Worm (Caenorhabditis elegans) whole organism, L4 larva: ENCODE data around the gene ddl-1.

ENCODE experiments used
- F10B5.3 ChIP-seq: sonication (generic microtip); optimal IDR thresholded peaks from 2 replicates; lab custom pipeline; 2016; ENCODE audit warnings: mild to moderate bottlenecking, missing genetic modification characterization, missing compliant biosample characterization
- F44E2.7 ChIP-seq: fragments of 200-800 bp; sonication (Bioruptor generic); IDR thresholded peaks from 2 replicates; pipeline ENCODE4 v2.1.2; 2022; ENCODE audit warnings: missing genetic modification characterization, missing compliant biosample characterization
- R02D3.7 ChIP-seq: fragments of 150-350 bp; sonication (generic microtip); optimal IDR thresholded peaks from 3 replicates; lab custom pipeline; 2014; ENCODE audit warnings: missing biosample characterization, missing genetic modification characterization
- T20F7.1 ChIP-seq: fragments of 200-800 bp; sonication (Bioruptor generic); optimal IDR thresholded peaks from 2 replicates; lab custom pipeline; 2018; ENCODE audit warnings: mild to moderate bottlenecking, missing genetic modification characterization, missing compliant biosample characterization
- Y105C5A.15 ChIP-seq: fragments of 200-800 bp; sonication (Bioruptor generic); IDR thresholded peaks from 2 replicates; pipeline ENCODE4 v1.3.6; 2022; ENCODE audit warnings: missing genetic modification characterization, missing compliant biosample characterization
- aly-2 ChIP-seq: sonication (generic microtip); optimal IDR thresholded peaks from 2 replicates; lab custom pipeline; 2018; ENCODE audit warnings: missing biosample characterization, missing genetic modification characterization
- ama-1 ChIP-seq: fragments of 150-350 bp; optimal IDR thresholded peaks from 2 replicates; lab custom pipeline; 2014; ENCODE audit warnings: inconsistent platforms, mixed read lengths
- arid-1 ChIP-seq: fragments of 200-800 bp; sonication (Bioruptor generic); conservative IDR thresholded peaks from 2 replicates; pipeline ENCODE4 v1.3.6; 2022; ENCODE audit warnings: missing genetic modification reagents, missing genetic modification characterization, missing compliant biosample characterization
- ceh-28 ChIP-seq: fragments of 150-350 bp; optimal IDR thresholded peaks from 2 replicates; lab custom pipeline; 2014; ENCODE audit warnings: missing biosample characterization, missing genetic modification reagents, missing genetic modification characterization
- ceh-44 ChIP-seq: fragments of 200-800 bp; sonication (Bioruptor generic); IDR thresholded peaks from 2 replicates; pipeline ENCODE4 v1.3.6; 2022; ENCODE audit warnings: missing genetic modification reagents, missing genetic modification characterization, missing compliant biosample characterization
- ceh-62 ChIP-seq: sonication (generic microtip); optimal IDR thresholded peaks from 2 replicates; lab custom pipeline; 2017; ENCODE audit warnings: missing biosample characterization, missing genetic modification characterization
- daf-16 ChIP-seq, 3 experiments: sonication (generic microtip); optimal IDR thresholded peaks; 2 replicates each; lab custom pipeline; 2016 to 2017; ENCODE audit warnings: missing genetic modification characterization in 3 of 3, missing genetic modification reagents in 3 of 3, mild to moderate bottlenecking in 2 of 3, missing compliant biosample characterization in 2 of 3, missing biosample characterization in 1 of 3, moderate library complexity in 1 of 3
- dmd-8 ChIP-seq: fragments of 200-800 bp; sonication (Bioruptor generic); IDR thresholded peaks from 2 replicates; pipeline ENCODE4 v1.3.6; 2022; ENCODE audit warnings: missing genetic modification characterization, missing compliant biosample characterization
- dmd-9 ChIP-seq: fragments of 200-800 bp; sonication (Bioruptor generic); IDR thresholded peaks from 2 replicates; pipeline ENCODE4 v1.3.6; 2022; ENCODE audit warnings: missing genetic modification reagents, missing genetic modification characterization, missing compliant biosample characterization
- dpl-1 ChIP-seq: fragments of 150-350 bp; optimal IDR thresholded peaks from 2 replicates; lab custom pipeline; 2014; ENCODE audit warnings: missing biosample characterization, missing genetic modification reagents, missing genetic modification characterization
- duxl-1 ChIP-seq: sonication (generic microtip); optimal IDR thresholded peaks from 2 replicates; lab custom pipeline; 2016; ENCODE audit warnings: mild to moderate bottlenecking, missing genetic modification characterization, moderate library complexity, missing compliant biosample characterization; ENCODE audit not compliant: poor library complexity
- dve-1 ChIP-seq: sonication (generic microtip); optimal IDR thresholded peaks from 2 replicates; lab custom pipeline; 2017; ENCODE audit warnings: antibody characterized with exemption, mild to moderate bottlenecking, missing genetic modification characterization, missing compliant biosample characterization; ENCODE audit not compliant: insufficient read depth
- egl-27 ChIP-seq: sonication (generic microtip); optimal IDR thresholded peaks from 3 replicates; lab custom pipeline; 2017; ENCODE audit warnings: missing biosample characterization, missing genetic modification reagents, missing genetic modification characterization
- hlh-11 ChIP-seq: fragments of 200-800 bp; sonication (Bioruptor generic); optimal IDR thresholded peaks from 2 replicates; lab custom pipeline; 2018; ENCODE audit warnings: mild to moderate bottlenecking, missing genetic modification characterization, missing compliant biosample characterization
- jun-1 ChIP-seq: fragments of 150-350 bp; optimal IDR thresholded peaks from 2 replicates; lab custom pipeline; 2014; ENCODE audit warnings: missing biosample characterization, missing genetic modification reagents, missing genetic modification characterization
- lin-1 ChIP-seq: fragments of 200-800 bp; sonication (Bioruptor generic); IDR thresholded peaks from 2 replicates; pipeline ENCODE4 v1.3.6; 2022; ENCODE audit warnings: missing genetic modification reagents, missing genetic modification characterization, missing compliant biosample characterization
- lin-13 ChIP-seq: fragments of 150-350 bp; optimal IDR thresholded peaks from 2 replicates; lab custom pipeline; 2014; ENCODE audit warnings: missing biosample characterization, missing genetic modification reagents, missing genetic modification characterization
- lin-15B ChIP-seq: fragments of 150-350 bp; sonication (generic microtip); optimal IDR thresholded peaks from 3 replicates; lab custom pipeline; 2014; ENCODE audit warnings: missing biosample characterization, missing genetic modification characterization
- lir-3 ChIP-seq: sonication (generic microtip); optimal IDR thresholded peaks from 2 replicates; lab custom pipeline; 2016; ENCODE audit warnings: mild to moderate bottlenecking, missing genetic modification characterization, missing compliant biosample characterization
- madf-5 ChIP-seq, 2 experiments: fragments of 200-800 bp; sonication (Bioruptor generic); IDR thresholded peaks; 2 replicates each; pipeline ENCODE4 v1.3.6; 2022; ENCODE audit warnings: missing compliant biosample characterization in 2 of 2, missing genetic modification characterization in 2 of 2
- mdl-1 ChIP-seq, 2 experiments: fragments of 150-350 bp in 1 of 2; sonication (generic microtip) in 1 of 2; optimal IDR thresholded peaks; 2 replicates each; lab custom pipeline; 2014 to 2017; ENCODE audit warnings: missing biosample characterization in 2 of 2, missing genetic modification characterization in 2 of 2
- mdt-29 ChIP-seq: fragments of 200-800 bp; sonication (Bioruptor generic); IDR thresholded peaks from 2 replicates; pipeline ENCODE4 v1.3.6; 2022; ENCODE audit warnings: missing genetic modification reagents, missing genetic modification characterization, missing compliant biosample characterization
- mxl-3 ChIP-seq: fragments of 200-800 bp; sonication (Bioruptor generic); optimal IDR thresholded peaks from 2 replicates; lab custom pipeline; 2018; ENCODE audit warnings: mild to moderate bottlenecking, missing genetic modification characterization, missing compliant biosample characterization
- nhr-11 ChIP-seq: fragments of 150-350 bp; optimal IDR thresholded peaks from 2 replicates; lab custom pipeline; 2014; ENCODE audit warnings: missing biosample characterization, missing genetic modification characterization
- nhr-41 ChIP-seq: fragments of 200-800 bp; sonication (Bioruptor generic); IDR thresholded peaks from 2 replicates; pipeline ENCODE4 v1.3.6; 2022; ENCODE audit warnings: missing genetic modification reagents, missing genetic modification characterization, missing compliant biosample characterization
- nhr-6 ChIP-seq: fragments of 150-350 bp; optimal IDR thresholded peaks from 2 replicates; lab custom pipeline; 2014; ENCODE audit warnings: missing biosample characterization, missing genetic modification characterization
- nhr-76 ChIP-seq: fragments of 150-350 bp; optimal IDR thresholded peaks from 2 replicates; lab custom pipeline; 2014; ENCODE audit warnings: missing biosample characterization, missing genetic modification characterization
- nhr-77 ChIP-seq: fragments of 150-350 bp; optimal IDR thresholded peaks from 2 replicates; lab custom pipeline; 2014; ENCODE audit warnings: missing biosample characterization, missing genetic modification characterization
- pqm-1 ChIP-seq: sonication (generic microtip); optimal IDR thresholded peaks from 2 replicates; lab custom pipeline; 2017; ENCODE audit warnings: missing biosample characterization, missing genetic modification characterization
- rbr-2 ChIP-seq: sonication (generic microtip); optimal IDR thresholded peaks from 2 replicates; lab custom pipeline; 2016; ENCODE audit warnings: missing genotype, missing genetic modification characterization, missing compliant biosample characterization
- set-16 ChIP-seq: fragments of 200-800 bp; sonication (Bioruptor generic); IDR thresholded peaks from 2 replicates; pipeline ENCODE4 v1.3.6; 2022; ENCODE audit warnings: missing genetic modification reagents, missing genetic modification characterization, missing compliant biosample characterization
- snpc-1.2 ChIP-seq: fragments of 200-800 bp; sonication (Bioruptor generic); IDR thresholded peaks from 2 replicates; pipeline ENCODE4 v1.3.6; 2022; ENCODE audit warnings: missing genetic modification reagents, missing genetic modification characterization, missing compliant biosample characterization
- spr-1 ChIP-seq: sonication (generic microtip); optimal IDR thresholded peaks from 2 replicates; lab custom pipeline; 2016; ENCODE audit warnings: mild to moderate bottlenecking, missing genetic modification characterization, missing compliant biosample characterization
- tag-97 ChIP-seq: fragments of 200-800 bp; sonication (Bioruptor generic); IDR thresholded peaks from 2 replicates; pipeline ENCODE4 v1.3.6; 2022; ENCODE audit warnings: missing genetic modification characterization, missing compliant biosample characterization
- tra-1 ChIP-seq: fragments of 200-800 bp; sonication (Bioruptor generic); IDR thresholded peaks from 2 replicates; pipeline ENCODE4 v1.3.6; 2022; ENCODE audit warnings: missing genetic modification reagents, missing genetic modification characterization, missing compliant biosample characterization
- unc-130 ChIP-seq: sonication (generic microtip); optimal IDR thresholded peaks from 2 replicates; lab custom pipeline; 2016; ENCODE audit warnings: missing genetic modification reagents, missing genetic modification characterization, missing compliant biosample characterization
- zag-1 ChIP-seq: fragments of 150-350 bp; optimal IDR thresholded peaks from 2 replicates; lab custom pipeline; 2014; ENCODE audit warnings: missing biosample characterization, missing genetic modification characterization
- zfp-2 ChIP-seq: sonication (generic microtip); optimal IDR thresholded peaks from 2 replicates; lab custom pipeline; 2016; ENCODE audit warnings: mild to moderate bottlenecking, missing genetic modification characterization, missing compliant biosample characterization
- zfp-3 ChIP-seq: fragments of 200-800 bp; sonication (Bioruptor generic); conservative IDR thresholded peaks from 2 replicates; pipeline ENCODE4 v1.3.6; 2022; ENCODE audit warnings: missing genetic modification reagents, missing genetic modification characterization, missing compliant biosample characterization
- zip-11 ChIP-seq: fragments of 200-800 bp; sonication (Bioruptor generic); IDR thresholded peaks from 2 replicates; pipeline ENCODE4 v1.3.6; 2022; ENCODE audit warnings: missing genetic modification characterization, missing compliant biosample characterization
- zip-2 ChIP-seq: fragments of 150-350 bp; optimal IDR thresholded peaks from 2 replicates; lab custom pipeline; 2014; ENCODE audit warnings: missing biosample characterization, missing genetic modification characterization
- ztf-11 ChIP-seq: fragments of 150-350 bp; optimal IDR thresholded peaks from 2 replicates; lab custom pipeline; 2014; ENCODE audit warnings: missing biosample characterization, missing genetic modification characterization

ddl-1 gene

DNA sequence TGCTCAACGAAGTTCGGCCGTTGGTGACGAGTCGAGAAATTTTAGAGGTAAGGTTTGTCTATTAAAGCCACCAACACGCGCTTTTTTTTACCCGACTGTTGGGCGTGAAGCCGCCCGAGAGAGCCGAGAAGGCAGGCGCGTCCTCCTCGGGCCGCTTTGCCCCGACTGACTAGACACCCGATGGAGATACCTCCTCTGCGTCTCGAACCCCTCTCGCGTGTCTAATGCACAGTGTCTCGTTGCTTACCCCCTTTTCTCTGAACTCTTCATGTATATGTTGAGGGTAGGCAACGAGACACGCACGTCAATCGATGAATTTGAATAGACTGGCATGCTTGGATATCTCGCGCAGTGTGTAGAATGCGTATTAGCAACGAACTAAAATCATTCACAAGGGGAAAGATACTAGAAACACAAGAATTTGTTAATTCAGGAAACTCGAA, 13.6 kb upstream of the ddl-1 start (continued):
- peak; percentile 97 for TF ChIP-seq arid-1 (GFP tag; lab: Robert Waterston, UW)
- TF ChIP-seq nhr-41 (GFP tag; lab: Robert Waterston, UW), result peak; percentile 95
- TF ChIP-seq nhr-11 (tag; lab: Kevin White, UChicago), result peak; percentile 81
- peak; percentile 98 for TF ChIP-seq dmd-8
- TF ChIP-seq zip-11 (GFP tag; lab: Robert Waterston, UW), result peak; percentile 67; the same call in 1 of the 2 replicates
- peak; percentile 96 for TF ChIP-seq rbr-2 (tag; lab: Kevin White, UChicago)
- TF ChIP-seq zfp-2 (tag; lab: Kevin White, UChicago), result peak; percentile 57
- TF ChIP-seq mxl-3 (GFP tag; lab: Kevin White, UChicago), result peak; percentile 88
- peak; percentile 82 for TF ChIP-seq T20F7.1 (GFP tag; lab: Kevin White, UChicago)
- peak; percentile 76 for TF ChIP-seq unc-130 (GFP tag; lab: Kevin White, UChicago)
- peak; percentile 44 for TF ChIP-seq zag-1 (tag; lab: Kevin White, UChicago)
- TF ChIP-seq mdl-1 (tag; optimal IDR thresholded peaks at IDR 0.05; lab: Kevin White, UChicago), result peak; percentile 85 to 87
- peak; percentile 95 to 98 for TF ChIP-seq madf-5 (GFP tag; IDR thresholded peaks at IDR 0.05; lab: Robert Waterston, UW)
- peak; percentile 69 for TF ChIP-seq duxl-1
- TF ChIP-seq egl-27 (tag; lab: Kevin White, UChicago), result peak; percentile 78
- peak; percentile 98 for TF ChIP-seq zfp-3 (GFP tag; lab: Robert Waterston, UW)
- peak; percentile 29 for TF ChIP-seq ztf-11 (tag; lab: Kevin White, UChicago)
- peak; percentile 17 for TF ChIP-seq F10B5.3 (tag; lab: Kevin White, UChicago)
- TF ChIP-seq lir-3 (tag; lab: Kevin White, UChicago), result peak; percentile 72
- peak; percentile 33 for TF ChIP-seq jun-1 (tag; lab: Kevin White, UChicago)
- TF ChIP-seq dpl-1, result peak; percentile 37
- TF ChIP-seq lin-1 (GFP tag; lab: Robert Waterston, UW), result peak; percentile 98
- TF ChIP-seq tra-1 (GFP tag; lab: Robert Waterston, UW), result peak; percentile 97
- TF ChIP-seq Y105C5A.15 (GFP tag; lab: Robert Waterston, UW), result peak; percentile 99
- TF ChIP-seq zip-2, result no peak
- peak; percentile 87 for TF ChIP-seq hlh-11 (tag; lab: Kevin White, UChicago)
- TF ChIP-seq ceh-28 (tag; lab: Kevin White, UChicago), result peak; percentile 76

- no peak for TF ChIP-seq nhr-76 (tag; lab: Kevin White, UChicago)
- TF ChIP-seq ama-1 (lab: Kevin White, UChicago), result peak; percentile 100
- no peak for TF ChIP-seq unc-130 (GFP tag; lab: Kevin White, UChicago)
- no peak for TF ChIP-seq pqm-1 (tag; lab: Kevin White, UChicago)
- peak; percentile 69 for TF ChIP-seq lin-13 (GFP tag; lab: Kevin White, UChicago)
- TF ChIP-seq daf-16 (GFP tag; optimal IDR thresholded peaks at IDR 0.05; lab: Kevin White, UChicago), result peak; percentile 36 to 59
- peak; percentile 47 for TF ChIP-seq daf-16 (tag; optimal IDR thresholded peaks at IDR 0.05; lab: Kevin White, UChicago)
- TF ChIP-seq F44E2.7, result 0 out of 2 replicates have a peak, but pooled peaks have one; percentile 41
- peak; percentile 99 for TF ChIP-seq set-16 (GFP tag; lab: Robert Waterston, UW)
- TF ChIP-seq dve-1 (tag; lab: Kevin White, UChicago), result peak; percentile 79
- no peak for TF ChIP-seq R02D3.7 (tag; lab: Kevin White, UChicago)
- TF ChIP-seq zag-1 (tag; lab: Kevin White, UChicago), result no peak
- TF ChIP-seq snpc-1.2 (GFP tag; lab: Robert Waterston, UW), result peak; percentile 75
- TF ChIP-seq ceh-44 (GFP tag; lab: Robert Waterston, UW), result peak; percentile 64; the same call in 1 of the 2 replicates
- TF ChIP-seq ceh-28 (tag; lab: Kevin White, UChicago), result peak; percentile 76
- peak; percentile 81 for TF ChIP-seq spr-1 (tag; lab: Kevin White, UChicago)
- TF ChIP-seq mdt-29 (GFP tag; lab: Robert Waterston, UW), result peak; percentile 65; the same call in 1 of the 2 replicates
- TF ChIP-seq lin-15B (tag; lab: Kevin White, UChicago), result no peak
- no peak for TF ChIP-seq aly-2 (tag; lab: Kevin White, UChicago)
- no peak for TF ChIP-seq dmd-9 (GFP tag; lab: Robert Waterston, UW)
- no peak for TF ChIP-seq ceh-62
- no peak for TF ChIP-seq nhr-6
- TF ChIP-seq T20F7.1 (GFP tag; lab: Kevin White, UChicago), result no peak
- TF ChIP-seq nhr-77, result peak; percentile 0
- TF ChIP-seq tag-97, result no peak
- TF ChIP-seq mdl-1 (tag; optimal IDR thresholded peaks at IDR 0.05; lab: Kevin White, UChicago), result peak; percentile 76 to 88
- TF ChIP-seq duxl-1, result peak; percentile 31
These were observed 12.9 kb upstream of the ddl-1 start, which contains the start of the genes ift-43 and mdt-26 for ce11 chrII:5660736-5661734. TSS of gene ift-43 (minus strand) at chrII:5660786. TSS of gene mdt-26 (plus strand) at chrII:5661181.
